Fruit fly (Drosophila melanogaster) whole organism, embryonic: ENCODE measurements around the gene Ilk.

Experiments
- CG15073 ChIP-seq: fragments of 200-800 bp; sonication (Bioruptor generic); optimal IDR thresholded peaks from 2 replicates; lab custom pipeline; 2016; ENCODE audit warnings: missing biosample characterization, missing genetic modification characterization
- CG3163 ChIP-seq: fragments of 200-800 bp; sonication (Bioruptor generic); optimal IDR thresholded peaks from 3 replicates; lab custom pipeline; 2016; ENCODE audit warnings: missing biosample characterization, missing genetic modification characterization
- CoRest ChIP-seq: fragments of 200-800 bp; sonication (Bioruptor generic); optimal IDR thresholded peaks from 3 replicates; lab custom pipeline; 2018; ENCODE audit warnings: missing biosample characterization, mild to moderate bottlenecking, missing genetic modification characterization, moderate library complexity
- Hr78 ChIP-seq, 2 experiments: fragments of 200-800 bp in 1 of 2; fragments of >200 bp in 1 of 2; sonication (Bioruptor generic) in 1 of 2; optimal IDR thresholded peaks; 2 replicates each; lab custom pipeline; 2017 to 2019; ENCODE audit warnings: missing biosample characterization in 2 of 2, missing genetic modification characterization in 2 of 2, mild to moderate bottlenecking in 1 of 2, moderate library complexity in 1 of 2
- Hsf ChIP-seq: fragments of 200-800 bp; sonication (Bioruptor generic); optimal IDR thresholded peaks from 3 replicates; lab custom pipeline; 2016; ENCODE audit warnings: missing biosample characterization, missing genetic modification characterization
- cad ChIP-seq: fragments of >200 bp; optimal IDR thresholded peaks from 2 replicates; lab custom pipeline; 2017; ENCODE audit warnings: missing biosample characterization, missing genetic modification characterization
- hbn ChIP-seq: fragments of 200-800 bp; sonication (Bioruptor generic); IDR thresholded peaks from 2 replicates; pipeline ENCODE4 v1.3.6; 2022; ENCODE audit warnings: missing biosample characterization, missing genetic modification characterization; ENCODE audit not compliant: partially characterized antibody

DNA sequence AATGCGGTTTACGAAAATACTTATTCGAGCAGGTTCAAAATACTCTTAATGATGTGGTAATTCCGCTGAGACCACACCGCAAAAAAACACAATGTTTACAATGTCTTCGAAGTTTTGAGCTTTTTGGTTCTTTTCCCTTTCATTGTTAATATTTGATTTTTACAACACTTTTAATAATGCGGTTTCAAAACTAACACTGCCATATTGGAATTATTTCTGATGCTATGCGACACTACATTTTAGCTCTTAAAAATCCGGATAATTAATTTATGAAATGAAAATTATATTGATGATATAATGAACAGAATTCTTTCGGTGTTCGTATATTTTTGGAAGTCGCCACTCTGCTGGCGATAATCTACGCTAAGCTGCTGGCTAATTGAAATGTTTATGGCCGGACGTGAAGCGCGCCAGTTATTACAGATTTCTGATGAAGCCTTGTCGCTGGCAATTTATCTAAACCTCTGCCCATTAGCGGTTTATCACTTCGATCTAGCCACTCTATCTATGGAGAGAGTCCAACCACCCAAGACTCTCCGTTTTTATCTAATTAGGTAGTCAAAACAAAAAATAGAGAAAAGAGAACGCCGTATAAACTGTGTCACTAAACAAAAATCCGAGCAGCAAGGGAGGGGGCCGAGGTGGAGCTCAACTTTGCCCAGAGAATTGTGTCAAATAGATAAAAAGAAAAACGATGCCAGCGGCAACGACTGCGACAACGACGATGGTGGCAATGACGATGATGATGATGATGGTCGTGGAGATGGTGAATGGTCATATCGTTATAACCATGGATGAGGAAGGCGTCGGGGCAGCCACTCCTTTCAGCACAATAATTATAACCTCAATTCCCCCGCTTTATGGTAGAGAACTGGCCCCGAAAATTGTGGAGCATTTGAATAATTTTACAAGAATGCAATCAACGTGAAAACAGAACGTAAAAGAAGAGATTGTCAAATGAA lies 39.6 kb downstream of the Ilk start:
- no peak for TF ChIP-seq Hsf (GFP tag; lab: Kevin White, UChicago)
- TF ChIP-seq CoRest: no peak
- no peak for TF ChIP-seq cad (GFP tag; lab: Kevin White, UChicago)
- no peak for TF ChIP-seq CG3163 (GFP tag; lab: Kevin White, UChicago)
- TF ChIP-seq CG15073 (GFP tag; lab: Kevin White, UChicago): no peak
- TF ChIP-seq hbn (GFP tag; lab: Robert Waterston, UW): no peak
- peak in 1 of 2 experiments; percentile 69 for TF ChIP-seq Hr78 (GFP tag; optimal IDR thresholded peaks at IDR 0.05; lab: Kevin White, UChicago)
